Worm (Caenorhabditis elegans) whole organism, L1 larva: ENCODE results near the gene zag-1.

ENCODE experiments used
- C04F5.9 ChIP-seq: sonication (generic microtip); optimal IDR thresholded peaks from 2 replicates; lab custom pipeline; 2016; ENCODE audit warnings: missing genetic modification characterization, missing compliant biosample characterization
- C16A3.4 ChIP-seq: fragments of 150-350 bp; optimal IDR thresholded peaks from 2 replicates; lab custom pipeline; 2014; ENCODE audit warnings: missing biosample characterization, missing genetic modification characterization
- C34B4.2 ChIP-seq: sonication (generic microtip); optimal IDR thresholded peaks from 2 replicates; lab custom pipeline; 2017; ENCODE audit warnings: mild to moderate bottlenecking, missing genetic modification characterization, missing compliant biosample characterization
- Y116A8C.19 ChIP-seq: sonication (generic microtip); optimal IDR thresholded peaks from 2 replicates; lab custom pipeline; 2016; ENCODE audit warnings: missing compliant biosample characterization, missing genetic modification characterization, borderline replicate concordance
- aha-1 ChIP-seq: fragments of 150-350 bp; optimal IDR thresholded peaks from 2 replicates; lab custom pipeline; 2014; ENCODE audit warnings: missing biosample characterization, missing genetic modification characterization
- aly-2 ChIP-seq: fragments of 150-350 bp; optimal IDR thresholded peaks from 2 replicates; lab custom pipeline; 2014; ENCODE audit warnings: missing biosample characterization, missing genetic modification characterization
- blmp-1 ChIP-seq: fragments of 150-350 bp; optimal IDR thresholded peaks from 2 replicates; lab custom pipeline; 2014; ENCODE audit warnings: missing biosample characterization, missing genetic modification characterization
- ceh-82 ChIP-seq, 3 experiments: fragments of 150-350 bp in 1 of 3; sonication (generic microtip) in 2 of 3; optimal IDR thresholded peaks; 2 replicates each; lab custom pipeline; 2014 to 2017; ENCODE audit warnings: missing biosample characterization in 3 of 3, missing genetic modification characterization in 3 of 3
- ceh-88 ChIP-seq: fragments of 200-800 bp; sonication (Bioruptor generic); IDR thresholded peaks from 2 replicates; pipeline ENCODE4 v1.3.6; 2022; ENCODE audit warnings: missing genetic modification characterization, missing compliant biosample characterization
- ces-1 ChIP-seq: fragments of 150-350 bp; optimal IDR thresholded peaks from 2 replicates; lab custom pipeline; 2014; ENCODE audit warnings: missing biosample characterization, missing genetic modification reagents, missing genetic modification characterization
- dsc-1 ChIP-seq: sonication (generic microtip); optimal IDR thresholded peaks from 2 replicates; lab custom pipeline; 2016; ENCODE audit warnings: mild to moderate bottlenecking, missing genetic modification characterization, missing compliant biosample characterization
- efl-1 ChIP-seq, 4 experiments: fragments of 150-350 bp; optimal IDR thresholded peaks in 3 of 4; peaks in 1 of 4; 1 replicate in 1 of 4; 2 replicates in 3 of 4; lab custom pipeline; 2014; ENCODE audit warnings: missing biosample characterization in 2 of 4, missing genetic modification characterization in 2 of 4, missing genetic modification reagents in 2 of 4
- egl-27 ChIP-seq, 2 experiments: fragments of 150-350 bp in 1 of 2; sonication (generic microtip); optimal IDR thresholded peaks; 3 replicates each; lab custom pipeline; 2017 to 2018; ENCODE audit warnings: missing biosample characterization in 2 of 2, missing genetic modification characterization in 2 of 2, missing genetic modification reagents in 2 of 2
- elt-2 ChIP-seq: sonication (generic microtip); optimal IDR thresholded peaks from 2 replicates; lab custom pipeline; 2016; ENCODE audit warnings: missing genetic modification characterization, mild to moderate bottlenecking, inconsistent platforms, missing compliant biosample characterization, missing genetic modification reagents
- elt-3 ChIP-seq, 6 experiments: fragments of 150-350 bp in 1 of 6; sonication (generic microtip); optimal IDR thresholded peaks; 2 replicates each; lab custom pipeline; 2017 to 2018; ENCODE audit warnings: missing biosample characterization in 6 of 6, missing genetic modification characterization in 6 of 6, inconsistent platforms in 1 of 6
- fkh-10 ChIP-seq: sonication (generic microtip); optimal IDR thresholded peaks from 2 replicates; lab custom pipeline; 2017; ENCODE audit warnings: missing biosample characterization, missing genetic modification reagents, missing genetic modification characterization
- fkh-4 ChIP-seq: sonication (generic microtip); optimal IDR thresholded peaks from 2 replicates; lab custom pipeline; 2016; ENCODE audit warnings: missing compliant biosample characterization, missing genetic modification characterization, borderline replicate concordance
- fkh-8 ChIP-seq: sonication (generic microtip); optimal IDR thresholded peaks from 2 replicates; lab custom pipeline; 2016; ENCODE audit warnings: mild to moderate bottlenecking, missing genetic modification characterization, missing compliant biosample characterization
- hlh-17 ChIP-seq: fragments of 200-800 bp; sonication (Bioruptor generic); optimal IDR thresholded peaks from 2 replicates; lab custom pipeline; 2018; ENCODE audit warnings: missing genetic modification characterization, mild to moderate bottlenecking, missing compliant biosample characterization, moderate library complexity, borderline replicate concordance
- hlh-4 ChIP-seq: sonication (generic microtip); optimal IDR thresholded peaks from 2 replicates; lab custom pipeline; 2016; ENCODE audit warnings: mild to moderate bottlenecking, missing genetic modification characterization, missing compliant biosample characterization
- hpl-2 ChIP-seq: fragments of 150-350 bp; optimal IDR thresholded peaks from 2 replicates; lab custom pipeline; 2014; ENCODE audit warnings: missing biosample characterization, missing genetic modification reagents, missing genetic modification characterization
- irx-1 ChIP-seq: sonication (generic microtip); optimal IDR thresholded peaks from 2 replicates; lab custom pipeline; 2016; ENCODE audit warnings: missing genetic modification characterization, missing compliant biosample characterization
- lin-14 ChIP-seq: fragments of 200-800 bp; sonication (Bioruptor generic); optimal IDR thresholded peaks from 2 replicates; lab custom pipeline; 2018; ENCODE audit warnings: mild to moderate bottlenecking, missing genetic modification characterization, moderate library complexity, missing compliant biosample characterization
- lin-15B ChIP-seq: fragments of 150-350 bp; sonication (generic microtip); optimal IDR thresholded peaks from 3 replicates; lab custom pipeline; 2014; ENCODE audit warnings: missing biosample characterization, missing genetic modification characterization
- lin-35 ChIP-seq, 2 experiments: fragments of 150-350 bp; optimal IDR thresholded peaks; 2 replicates each; lab custom pipeline; 2014; ENCODE audit warnings: missing biosample characterization in 2 of 2, missing genetic modification characterization in 2 of 2, missing genetic modification reagents in 2 of 2
- nhr-11 ChIP-seq: fragments of 150-350 bp; optimal IDR thresholded peaks from 2 replicates; lab custom pipeline; 2014; ENCODE audit warnings: missing biosample characterization, missing genetic modification characterization
- nhr-12 ChIP-seq: sonication (generic microtip); optimal IDR thresholded peaks from 2 replicates; lab custom pipeline; 2017; ENCODE audit warnings: missing biosample characterization, missing genetic modification characterization
- nhr-28 ChIP-seq: fragments of 150-350 bp; optimal IDR thresholded peaks from 2 replicates; lab custom pipeline; 2014; ENCODE audit warnings: missing biosample characterization, missing genetic modification characterization
- nhr-47 ChIP-seq: sonication (generic microtip); optimal IDR thresholded peaks from 2 replicates; lab custom pipeline; 2016; ENCODE audit warnings: mild to moderate bottlenecking, missing genetic modification characterization, moderate library complexity, missing compliant biosample characterization
- nhr-71 ChIP-seq: sonication (generic microtip); optimal IDR thresholded peaks from 2 replicates; lab custom pipeline; 2016; ENCODE audit warnings: mild to moderate bottlenecking, missing genetic modification characterization, moderate library complexity, missing compliant biosample characterization
- nhr-76 ChIP-seq: sonication (generic microtip); optimal IDR thresholded peaks from 2 replicates; lab custom pipeline; 2017; ENCODE audit warnings: missing biosample characterization, missing genetic modification characterization
- nhr-90 ChIP-seq: sonication (generic microtip); optimal IDR thresholded peaks from 2 replicates; lab custom pipeline; 2016; ENCODE audit warnings: mild to moderate bottlenecking, missing genetic modification characterization, missing compliant biosample characterization; ENCODE audit not compliant: poor library complexity
- snpc-4 ChIP-seq: fragments of 150-350 bp; optimal IDR thresholded peaks from 2 replicates; lab custom pipeline; 2014; ENCODE audit warnings: missing biosample characterization, missing genetic modification characterization
- tbx-2 ChIP-seq: sonication (generic microtip); optimal IDR thresholded peaks from 2 replicates; lab custom pipeline; 2016; ENCODE audit warnings: missing genetic modification characterization, missing compliant biosample characterization
- unc-30 ChIP-seq: sonication (generic microtip); optimal IDR thresholded peaks from 2 replicates; lab custom pipeline; 2017; ENCODE audit warnings: missing biosample characterization, missing genetic modification characterization
- unc-62 ChIP-seq: fragments of 150-350 bp; optimal IDR thresholded peaks from 2 replicates; lab custom pipeline; 2014; ENCODE audit warnings: missing biosample characterization, missing genetic modification reagents, missing genetic modification characterization
- unc-86 ChIP-seq: sonication (generic microtip); optimal IDR thresholded peaks from 2 replicates; lab custom pipeline; 2016; ENCODE audit warnings: missing genetic modification characterization, missing compliant biosample characterization
- xbp-1 ChIP-seq: sonication (generic microtip); optimal IDR thresholded peaks from 2 replicates; lab custom pipeline; 2016; ENCODE audit warnings: missing genetic modification characterization, missing compliant biosample characterization
- zip-4 ChIP-seq: fragments of 200-800 bp; sonication (Bioruptor generic); optimal IDR thresholded peaks from 2 replicates; lab custom pipeline; 2018; ENCODE audit warnings: mild to moderate bottlenecking, missing genetic modification characterization, moderate library complexity, missing compliant biosample characterization
- ztf-4 ChIP-seq: fragments of 150-350 bp; optimal IDR thresholded peaks from 2 replicates; lab custom pipeline; 2014; ENCODE audit warnings: missing biosample characterization, missing genetic modification characterization

The zag-1 gene

DNA sequence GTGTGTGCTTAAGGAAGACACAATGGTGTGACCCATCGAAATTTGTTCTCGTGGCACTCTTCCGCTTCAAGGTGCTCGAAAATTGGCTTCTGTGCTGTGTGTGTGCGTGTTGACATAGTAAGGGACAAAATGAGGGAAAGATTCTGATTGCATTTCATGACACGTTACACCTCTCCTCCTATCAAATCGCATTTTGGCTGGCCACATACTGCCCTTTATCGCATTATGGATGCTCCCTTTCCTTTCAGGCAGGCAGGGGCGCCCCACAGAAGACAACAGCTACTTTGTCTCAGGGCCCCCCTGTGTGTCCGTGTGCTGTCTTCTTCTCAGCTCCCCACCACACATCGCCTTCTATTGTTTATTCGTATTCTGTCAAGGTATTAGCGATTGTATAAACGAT, 8.2 kb upstream of the zag-1 start:
- TF ChIP-seq lin-14 (GFP tag; lab: Kevin White, UChicago) (peak; percentile 41), fkh-10 (GFP tag; lab: Kevin White, UChicago) (peak; percentile 49), efl-1 (optimal IDR thresholded peaks at IDR 0.05; lab: Kevin White, UChicago) (no peak), efl-1 (GFP tag; optimal IDR thresholded peaks at IDR 0.05 in 1 of 2; lab: Kevin White, UChicago) (peak in 1 of 2 experiments; percentile 44), ces-1 (GFP tag; lab: Kevin White, UChicago) (peak; percentile 9), hlh-4 (tag; lab: Kevin White, UChicago) (no peak), aly-2 (tag; lab: Kevin White, UChicago) (no peak), nhr-71 (tag; lab: Kevin White, UChicago) (no peak), nhr-90 (no peak)

DNA sequence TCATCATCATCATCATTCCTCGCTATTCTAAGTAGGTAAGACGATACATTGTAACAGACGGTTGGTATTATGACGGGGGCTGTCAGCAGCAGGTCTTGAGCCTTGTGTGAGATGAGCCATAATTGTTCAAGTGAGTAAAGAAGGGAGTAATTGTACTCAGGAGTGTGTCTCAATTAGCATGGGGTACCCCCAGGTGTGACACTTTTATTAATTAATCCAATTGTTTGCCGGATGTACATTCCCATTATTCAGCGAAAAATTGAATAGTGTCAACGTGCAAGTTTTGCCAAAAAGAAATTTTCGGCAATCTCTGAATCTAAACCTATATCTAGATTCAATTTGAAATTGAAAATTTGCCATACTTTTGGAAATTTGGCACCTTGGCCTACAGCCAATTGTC, 6.7 kb upstream of the zag-1 start:
- TF ChIP-seq irx-1 (tag; lab: Kevin White, UChicago) (no peak), unc-62 (no peak), hlh-17 (GFP tag; lab: Kevin White, UChicago) (no peak), aly-2 (tag; lab: Kevin White, UChicago) (no peak), nhr-12 (tag; lab: Kevin White, UChicago) (no peak), efl-1 (optimal IDR thresholded peaks at IDR 0.05; lab: Kevin White, UChicago) (no peak), efl-1 (GFP tag; optimal IDR thresholded peaks at IDR 0.05 in 1 of 2; lab: Kevin White, UChicago) (no peak), blmp-1 (tag; lab: Kevin White, UChicago) (no peak), Y116A8C.19 (tag; lab: Kevin White, UChicago) (no peak), hpl-2 (no peak), C34B4.2 (no peak), lin-15B (tag; lab: Kevin White, UChicago) (no peak), ceh-82 (tag; optimal IDR thresholded peaks at IDR 0.05; lab: Kevin White, UChicago) (no peak), C04F5.9 (no peak), nhr-28 (tag; lab: Kevin White, UChicago) (no peak), xbp-1 (no peak), nhr-47 (no peak)

DNA sequence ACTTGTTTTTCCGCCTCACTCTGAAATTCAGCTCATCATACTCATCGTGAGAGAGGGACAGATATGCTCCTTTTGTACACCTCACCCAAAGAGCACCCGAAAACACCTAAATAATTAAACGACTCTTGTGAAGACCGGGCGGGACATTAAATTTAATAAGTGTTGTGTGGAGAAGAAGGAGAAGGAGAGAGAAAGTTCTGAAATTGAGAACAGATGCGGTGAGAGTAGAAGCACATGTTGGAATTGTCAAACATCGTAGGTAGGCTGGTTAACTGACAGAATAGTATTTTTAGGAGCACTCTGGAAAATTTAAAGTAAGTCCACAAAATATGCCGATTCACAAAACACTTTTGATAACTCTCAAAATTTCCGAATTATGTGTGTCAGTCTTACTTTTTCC, 2.1 kb upstream of the zag-1 start:
- TF ChIP-seq xbp-1 (no peak), elt-2 (tag; lab: Kevin White, UChicago) (no peak), unc-62 (no peak), nhr-28 (tag; lab: Kevin White, UChicago) (no peak), unc-86 (tag; lab: Kevin White, UChicago) (no peak), dsc-1 (peak; percentile 95), fkh-4 (tag; lab: Kevin White, UChicago) (peak; percentile 80), aha-1 (tag; lab: Kevin White, UChicago) (no peak), egl-27 (tag; optimal IDR thresholded peaks at IDR 0.05; lab: Kevin White, UChicago) (no peak), elt-3 (tag; optimal IDR thresholded peaks at IDR 0.05; lab: Kevin White, UChicago) (no peak), snpc-4 (tag; lab: Kevin White, UChicago) (no peak), C16A3.4 (tag; lab: Kevin White, UChicago) (no peak), ztf-4 (tag; lab: Kevin White, UChicago) (no peak), nhr-90 (no peak), fkh-8 (no peak), fkh-10 (GFP tag; lab: Kevin White, UChicago) (no peak), nhr-76 (tag; lab: Kevin White, UChicago) (no peak), ceh-88 (GFP tag; lab: Robert Waterston, UW) (no peak)

ce11 chrIV:3854606-3855005, 1.0 kb upstream of the zag-1 start:
- TF ChIP-seq unc-86 (tag; lab: Kevin White, UChicago): no peak
- no peak for TF ChIP-seq nhr-71 (tag; lab: Kevin White, UChicago)
- no peak for TF ChIP-seq tbx-2 (tag; lab: Kevin White, UChicago)
- no peak for TF ChIP-seq unc-30 (tag; lab: Kevin White, UChicago)
- TF ChIP-seq hlh-17 (GFP tag; lab: Kevin White, UChicago): no peak
- TF ChIP-seq zip-4 (GFP tag; lab: Kevin White, UChicago): no peak
- TF ChIP-seq lin-14 (GFP tag; lab: Kevin White, UChicago): peak; percentile 25
- no peak for TF ChIP-seq lin-35 (GFP tag; optimal IDR thresholded peaks at IDR 0.05; lab: Kevin White, UChicago)
- peak; percentile 16 for TF ChIP-seq dsc-1
- no peak for TF ChIP-seq nhr-11 (tag; lab: Kevin White, UChicago)
- TF ChIP-seq, all 84 proteins: peak for 2
